Fruit fly (Drosophila melanogaster) whole organism, embryonic: Measurements from ENCODE around the gene Brms1.

Source experiments
- Blimp-1 ChIP-seq: fragments of 200-800 bp; sonication (Bioruptor generic); optimal IDR thresholded peaks from 3 replicates; lab custom pipeline; 2018; ENCODE audit warnings: missing biosample characterization, missing genetic modification characterization, mild to moderate bottlenecking, moderate library complexity, missing genetic modification reagents
- CG10274 ChIP-seq: fragments of 200-800 bp; sonication (Bioruptor generic); optimal IDR thresholded peaks from 3 replicates; lab custom pipeline; 2017; ENCODE audit warnings: missing biosample characterization, mild to moderate bottlenecking, missing genetic modification characterization
- CG10979 ChIP-seq: fragments of 200-800 bp; sonication (Bioruptor generic); optimal IDR thresholded peaks from 2 replicates; lab custom pipeline; 2018; ENCODE audit warnings: missing biosample characterization, mild to moderate bottlenecking, missing genetic modification characterization, moderate library complexity
- CG11504 ChIP-seq: fragments of 200-800 bp; sonication (Bioruptor generic); optimal IDR thresholded peaks from 3 replicates; lab custom pipeline; 2019; ENCODE audit warnings: missing biosample characterization, mild to moderate bottlenecking, missing genetic modification characterization, moderate library complexity
- CG12769 ChIP-seq: fragments of 200-800 bp; sonication (Bioruptor generic); optimal IDR thresholded peaks from 2 replicates; lab custom pipeline; 2019; ENCODE audit warnings: missing biosample characterization, mild to moderate bottlenecking, missing genetic modification characterization, moderate library complexity
- CG13624 ChIP-seq: fragments of 200-800 bp; sonication (Bioruptor generic); optimal IDR thresholded peaks from 2 replicates; lab custom pipeline; 2016; ENCODE audit warnings: missing biosample characterization, missing genetic modification characterization
- CG15696 ChIP-seq: fragments of 200-800 bp; sonication (Bioruptor generic); optimal IDR thresholded peaks from 2 replicates; lab custom pipeline; 2019; ENCODE audit warnings: missing biosample characterization, mild to moderate bottlenecking, missing genetic modification characterization, moderate library complexity
- CG17359 ChIP-seq: fragments of 200-800 bp; sonication (Bioruptor generic); optimal IDR thresholded peaks from 3 replicates; lab custom pipeline; 2018; ENCODE audit warnings: missing biosample characterization, mild to moderate bottlenecking, missing genetic modification characterization, moderate library complexity
- CG18476 ChIP-seq: fragments of 200-800 bp; sonication (Bioruptor generic); optimal IDR thresholded peaks from 2 replicates; lab custom pipeline; 2016; ENCODE audit warnings: missing biosample characterization, mild to moderate bottlenecking, missing genetic modification characterization
- CG30403 ChIP-seq: fragments of 200-800 bp; sonication (Bioruptor generic); optimal IDR thresholded peaks from 3 replicates; lab custom pipeline; 2016; ENCODE audit warnings: missing biosample characterization, missing genetic modification characterization
- CG6765 ChIP-seq: fragments of 200-800 bp; sonication (Bioruptor generic); optimal IDR thresholded peaks from 3 replicates; lab custom pipeline; 2017; ENCODE audit warnings: missing biosample characterization, mild to moderate bottlenecking, missing genetic modification characterization
- CG7372 ChIP-seq: fragments of 200-800 bp; sonication (Bioruptor generic); IDR thresholded peaks from 2 replicates; pipeline ENCODE4 v1.3.6; 2022; ENCODE audit warnings: missing biosample characterization, missing genetic modification characterization
- Dad ChIP-seq: fragments of 200-800 bp; sonication (Bioruptor generic); optimal IDR thresholded peaks from 3 replicates; lab custom pipeline; 2016; ENCODE audit warnings: missing biosample characterization, missing genetic modification characterization
- Deaf1 ChIP-seq: fragments of 200-800 bp; optimal IDR thresholded peaks from 3 replicates; lab custom pipeline; 2019; ENCODE audit warnings: missing biosample characterization, mild to moderate bottlenecking, missing genetic modification characterization, moderate library complexity
- Dref ChIP-seq: fragments of 200-800 bp; sonication (Bioruptor generic); IDR thresholded peaks from 2 replicates; pipeline ENCODE4 v1.3.6; 2022; ENCODE audit warnings: missing biosample characterization, missing genetic modification characterization
- HLH3B ChIP-seq: fragments of 200-800 bp; sonication (Bioruptor generic); IDR thresholded peaks from 2 replicates; pipeline ENCODE4 v1.3.6; 2022; ENCODE audit warnings: missing biosample characterization, missing genetic modification characterization
- HmgZ ChIP-seq: fragments of 200-800 bp; sonication (Bioruptor generic); optimal IDR thresholded peaks from 2 replicates; lab custom pipeline; 2018; ENCODE audit warnings: missing biosample characterization, mild to moderate bottlenecking, missing genetic modification characterization
- Hr51 ChIP-seq, 2 experiments: fragments of 200-800 bp; sonication (Bioruptor generic); optimal IDR thresholded peaks; 2 replicates in 1 of 2; 3 replicates in 1 of 2; lab custom pipeline; 2016 to 2018; ENCODE audit warnings: missing biosample characterization in 2 of 2, missing genetic modification characterization in 2 of 2, mild to moderate bottlenecking in 1 of 2, moderate library complexity in 1 of 2
- Lhr ChIP-seq: fragments of 200-800 bp; sonication (Bioruptor generic); optimal IDR thresholded peaks from 3 replicates; lab custom pipeline; 2017; ENCODE audit warnings: mild to moderate bottlenecking, missing biosample characterization, missing genetic modification reagents, missing genetic modification characterization
- Lim3 ChIP-seq: fragments of 200-800 bp; sonication (Bioruptor generic); IDR thresholded peaks from 2 replicates; pipeline ENCODE4 v1.3.6; 2022; ENCODE audit warnings: missing biosample characterization, missing genetic modification characterization
- Med ChIP-seq: fragments of 200-800 bp; sonication (Bioruptor generic); peaks from one replicate; lab custom pipeline; 2016; ENCODE audit warnings: missing biosample characterization, missing genetic modification characterization, mild to moderate bottlenecking, inconsistent platforms, moderate library complexity
- Meics ChIP-seq: fragments of 200-800 bp; sonication (Bioruptor generic); optimal IDR thresholded peaks from 2 replicates; lab custom pipeline; 2017; ENCODE audit warnings: missing biosample characterization, mild to moderate bottlenecking, missing genetic modification characterization
- NC2α ChIP-seq: fragments of 200-800 bp; sonication (Bioruptor generic); optimal IDR thresholded peaks from 2 replicates; lab custom pipeline; 2016; ENCODE audit warnings: missing biosample characterization, missing genetic modification characterization
- NfI ChIP-seq: fragments of 200-800 bp; sonication (Bioruptor generic); optimal IDR thresholded peaks from 3 replicates; lab custom pipeline; 2018; ENCODE audit warnings: missing biosample characterization, mild to moderate bottlenecking, missing genetic modification characterization, moderate library complexity
- Sin3A ChIP-seq: fragments of >200 bp; optimal IDR thresholded peaks from 2 replicates; lab custom pipeline; 2018
- Ssrp ChIP-seq: fragments of 200-800 bp; sonication (Bioruptor generic); optimal IDR thresholded peaks from 2 replicates; lab custom pipeline; 2018; ENCODE audit warnings: missing biosample characterization, mild to moderate bottlenecking, missing genetic modification characterization, moderate library complexity
- Xrp1 ChIP-seq: fragments of 200-800 bp; sonication (Bioruptor generic); IDR thresholded peaks from 2 replicates; pipeline ENCODE4 v1.3.6; 2022; ENCODE audit warnings: missing biosample characterization, missing genetic modification characterization
- bcd ChIP-seq: fragments of 200-800 bp; sonication (Bioruptor generic); optimal IDR thresholded peaks from 2 replicates; lab custom pipeline; 2017; ENCODE audit warnings: missing biosample characterization, mild to moderate bottlenecking, missing genetic modification characterization
- bowl ChIP-seq: fragments of 200-800 bp; sonication (Bioruptor generic); IDR thresholded peaks from 2 replicates; pipeline ENCODE4 v1.3.6; 2022; ENCODE audit warnings: missing biosample characterization, missing genetic modification characterization
- crc ChIP-seq: fragments of 200-800 bp; sonication (Bioruptor generic); optimal IDR thresholded peaks from 2 replicates; lab custom pipeline; 2016; ENCODE audit warnings: missing biosample characterization, missing genetic modification characterization
- dati ChIP-seq: fragments of 200-800 bp; sonication (Bioruptor generic); IDR thresholded peaks from 2 replicates; pipeline ENCODE4 v1.3.6; 2022; ENCODE audit warnings: missing biosample characterization, missing genetic modification characterization
- esg ChIP-seq: fragments of 200-800 bp; sonication (Bioruptor generic); conservative IDR thresholded peaks from 2 replicates; pipeline ENCODE4 v1.3.6; 2022; ENCODE audit warnings: missing biosample characterization, missing genetic modification characterization
- gce ChIP-seq: fragments of 200-800 bp; sonication (Bioruptor generic); IDR thresholded peaks from 3 replicates; pipeline ENCODE4 v1.3.6; 2022; ENCODE audit warnings: missing biosample characterization, missing genetic modification characterization
- gem ChIP-seq: fragments of 200-800 bp; sonication (Bioruptor generic); optimal IDR thresholded peaks from 2 replicates; lab custom pipeline; 2019; ENCODE audit warnings: missing biosample characterization, mild to moderate bottlenecking, missing genetic modification characterization, moderate library complexity
- h ChIP-seq: fragments of >200 bp; optimal IDR thresholded peaks from 2 replicates; lab custom pipeline; 2017
- lilli ChIP-seq: fragments of 200-800 bp; sonication (Bioruptor generic); optimal IDR thresholded peaks from 3 replicates; lab custom pipeline; 2016; ENCODE audit warnings: missing biosample characterization, missing genetic modification characterization
- lmd ChIP-seq: fragments of 200-800 bp; sonication (Bioruptor generic); IDR thresholded peaks from 2 replicates; pipeline ENCODE4 v1.3.6; 2022; ENCODE audit warnings: missing biosample characterization, missing genetic modification characterization
- lola ChIP-seq, 3 experiments: fragments of >200 bp in 2 of 3; fragments of 200-800 bp in 1 of 3; sonication (Bioruptor generic) in 1 of 3; optimal IDR thresholded peaks; 2 replicates each; lab custom pipeline; 2017 to 2019; ENCODE audit warnings: missing biosample characterization in 3 of 3, missing genetic modification characterization in 3 of 3, mild to moderate bottlenecking in 1 of 3, moderate library complexity in 1 of 3
- lov ChIP-seq, 2 experiments: fragments of 200-800 bp in 1 of 2; fragments of >200 bp in 1 of 2; sonication (Bioruptor generic) in 1 of 2; IDR thresholded peaks in 1 of 2; optimal IDR thresholded peaks in 1 of 2; 2 replicates in 1 of 2; 3 replicates in 1 of 2; pipeline versions ENCODE4 v1.3.6 to Lab custom; 2017 to 2022; ENCODE audit warnings: missing biosample characterization in 1 of 2, missing genetic modification characterization in 1 of 2
- mirr ChIP-seq: fragments of 200-800 bp; sonication (Bioruptor generic); optimal IDR thresholded peaks from 3 replicates; lab custom pipeline; 2018; ENCODE audit warnings: missing biosample characterization, mild to moderate bottlenecking, missing genetic modification characterization
- org-1 ChIP-seq: fragments of 200-800 bp; sonication (Bioruptor generic); optimal IDR thresholded peaks from 2 replicates; lab custom pipeline; 2017; ENCODE audit warnings: missing biosample characterization, missing genetic modification characterization
- pros ChIP-seq: fragments of 200-800 bp; sonication (Bioruptor generic); optimal IDR thresholded peaks from 3 replicates; lab custom pipeline; 2019; ENCODE audit warnings: missing biosample characterization, mild to moderate bottlenecking, missing genetic modification characterization, moderate library complexity
- pzg ChIP-seq: fragments of 200-800 bp; sonication (Bioruptor generic); optimal IDR thresholded peaks from 3 replicates; lab custom pipeline; 2018; ENCODE audit warnings: missing biosample characterization, mild to moderate bottlenecking, missing genetic modification characterization, moderate library complexity
- ranshi ChIP-seq: fragments of 200-800 bp; sonication (Bioruptor generic); IDR thresholded peaks from 2 replicates; pipeline ENCODE4 v1.3.6; 2022; ENCODE audit warnings: missing biosample characterization, missing genetic modification characterization
- sens ChIP-seq: fragments of 200-800 bp; sonication (Bioruptor generic); peaks from one replicate; lab custom pipeline; 2016; ENCODE audit warnings: missing biosample characterization, missing genetic modification characterization
- sens-2 ChIP-seq: fragments of 200-800 bp; sonication (Bioruptor generic); IDR thresholded peaks from 2 replicates; pipeline ENCODE4 v1.3.6; 2022; ENCODE audit warnings: missing biosample characterization, missing genetic modification characterization
- slbo ChIP-seq: fragments of 200-800 bp; sonication (Bioruptor generic); IDR thresholded peaks from 2 replicates; pipeline ENCODE4 v1.3.6; 2022; ENCODE audit warnings: missing biosample characterization, missing genetic modification characterization
- sqz ChIP-seq: fragments of 200-800 bp; sonication (Bioruptor generic); optimal IDR thresholded peaks from 3 replicates; lab custom pipeline; 2018; ENCODE audit warnings: missing biosample characterization, mild to moderate bottlenecking, missing genetic modification characterization
- unpg ChIP-seq: fragments of 200-800 bp; sonication (Bioruptor generic); optimal IDR thresholded peaks from 3 replicates; lab custom pipeline; 2018; ENCODE audit warnings: missing biosample characterization, mild to moderate bottlenecking, missing genetic modification characterization, moderate library complexity

The Brms1 gene

DNA sequence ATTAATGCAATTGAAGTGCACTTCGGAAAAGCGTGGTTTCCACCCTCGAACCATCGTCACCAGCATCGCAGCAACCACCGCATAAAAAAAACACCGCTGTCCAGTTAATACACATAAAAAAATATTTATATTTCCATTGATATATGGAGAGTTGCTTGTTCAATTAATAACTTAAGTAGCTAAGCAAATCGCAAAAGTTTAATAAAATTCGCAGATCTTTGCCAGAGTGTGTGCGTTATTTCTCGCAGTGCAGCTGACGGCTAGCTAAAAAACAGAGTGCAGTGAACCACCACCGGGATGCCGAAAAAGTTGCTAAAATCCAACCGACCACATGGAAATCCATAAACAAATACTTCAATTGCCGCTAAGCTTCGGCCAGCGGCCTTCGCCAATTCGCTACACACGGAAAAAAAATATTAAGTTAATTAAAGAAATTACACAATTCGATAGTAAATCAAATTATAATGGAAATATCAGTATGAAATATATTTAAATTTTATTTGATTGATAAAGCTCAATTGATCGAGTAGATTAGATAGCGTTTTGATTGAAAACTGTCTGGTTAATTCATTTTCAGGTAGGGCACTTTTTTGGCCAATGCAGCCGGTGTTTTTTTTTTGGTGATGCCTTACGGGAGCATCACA, 14.0 kb upstream of the Brms1 start (continued):
- TF ChIP-seq org-1 (peak; percentile 19), HLH3B (GFP tag; lab: Robert Waterston, UW) (0 out of 2 replicates have a peak, but pooled peaks have one; percentile 41), CG18476 (GFP tag; lab: Kevin White, UChicago) (peak; percentile 15), CG11504 (tag; lab: Kevin White, UChicago) (peak; percentile 63), bowl (GFP tag; lab: Robert Waterston, UW) (peak; percentile 35; the same call in 1 of the 2 replicates), Ssrp (peak; percentile 34), Hr51 (GFP tag; optimal IDR thresholded peaks at IDR 0.05; lab: Kevin White, UChicago) (peak in 1 of 2 experiments; percentile 28), NfI (GFP tag; lab: Kevin White, UChicago) (no peak), CG30403 (GFP tag; lab: Kevin White, UChicago) (peak; percentile 34), CG13624 (GFP tag; lab: Kevin White, UChicago) (no peak), CG10979 (peak; percentile 63), bcd (GFP tag; lab: Kevin White, UChicago) (peak; percentile 22), HmgZ (tag; lab: Kevin White, UChicago) (no peak), h (lab: Kevin White, UChicago) (no peak), dati (peak; percentile 31; the same call in 1 of the 2 replicates), sqz (GFP tag; lab: Kevin White, UChicago) (peak; percentile 72), crc (GFP tag; lab: Kevin White, UChicago) (no peak), NC2α (GFP tag; lab: Kevin White, UChicago) (no peak), CG17359 (tag; lab: Kevin White, UChicago) (peak; percentile 45), pros (GFP tag; lab: Kevin White, UChicago) (peak; percentile 8), unpg (peak; percentile 33), Xrp1 (GFP tag; lab: Robert Waterston, UW) (peak; percentile 60), CG6765 (GFP tag; lab: Kevin White, UChicago) (no peak), Deaf1 (tag; lab: Kevin White, UChicago) (no peak), CG12769 (tag; lab: Kevin White, UChicago) (no peak), pzg (GFP tag; lab: Kevin White, UChicago) (no peak), mirr (GFP tag; lab: Kevin White, UChicago) (no peak), Meics (GFP tag; lab: Kevin White, UChicago) (peak; percentile 9), Med (GFP tag; lab: Kevin White, UChicago) (peak; percentile 69), ranshi (GFP tag; lab: Robert Waterston, UW) (peak; percentile 39; the same call in 1 of the 2 replicates), sens (GFP tag; lab: Kevin White, UChicago) (peak; percentile 80), CG7372 (GFP tag; lab: Robert Waterston, UW) (no peak), slbo (GFP tag; lab: Robert Waterston, UW) (peak; percentile 26; the same call in 1 of the 2 replicates), Lim3 (no peak), lov (optimal IDR thresholded peaks at IDR 0.05; lab: Kevin White, UChicago) (no peak), lov (GFP tag; IDR thresholded peaks at IDR 0.05; lab: Robert Waterston, UW) (peak; percentile 48; the same call in 1 of the 3 replicates), CG10274 (GFP tag; lab: Kevin White, UChicago) (peak; percentile 94), Dad (no peak), gce (GFP tag; lab: Robert Waterston, UW) (0 out of 3 replicates have a peak, but pooled peaks have one; percentile 20), lola (GFP tag; optimal IDR thresholded peaks at IDR 0.05; lab: Kevin White, UChicago) (peak in 1 of 3 experiments; percentile 39), sens-2 (0 out of 2 replicates have a peak, but pooled peaks have one; percentile 33), Blimp-1 (peak; percentile 57), esg (GFP tag; lab: Robert Waterston, UW) (peak; percentile 40; the same call in 1 of the 2 replicates), Sin3A (lab: Kevin White, UChicago) (no peak), lilli (no peak), Dref (GFP tag; lab: Robert Waterston, UW) (no peak), gem (tag; lab: Kevin White, UChicago) (peak; percentile 56), Lhr (peak; percentile 5), CG15696 (tag; lab: Kevin White, UChicago) (no peak), lmd (GFP tag; lab: Robert Waterston, UW) (no peak)
